Worm (Caenorhabditis elegans) whole organism, young adult: ENCODE results near the gene C06A1.3.

Experiments
- B0035.1 ChIP-seq: sonication (generic microtip); optimal IDR thresholded peaks from 2 replicates; lab custom pipeline; 2016; ENCODE audit warnings: missing genetic modification characterization, mild to moderate bottlenecking, missing compliant biosample characterization, missing genotype, missing genetic modification reagents
- C17E4.6 ChIP-seq: fragments of 200-800 bp; sonication (Bioruptor generic); IDR thresholded peaks from 2 replicates; pipeline ENCODE4 v1.3.6; 2022; ENCODE audit warnings: missing genetic modification reagents, missing genetic modification characterization, missing compliant biosample characterization
- D2030.7 ChIP-seq: fragments of 200-800 bp; sonication (Bioruptor generic); IDR thresholded peaks from 2 replicates; pipeline ENCODE4 v1.3.6; 2022; ENCODE audit warnings: missing genetic modification reagents, missing genetic modification characterization, missing compliant biosample characterization
- F10E7.11 ChIP-seq: sonication (generic microtip); optimal IDR thresholded peaks from 2 replicates; lab custom pipeline; 2017; ENCODE audit warnings: mild to moderate bottlenecking, missing genetic modification characterization, moderate library complexity, missing compliant biosample characterization
- F23B12.7 ChIP-seq: sonication (generic microtip); optimal IDR thresholded peaks from 2 replicates; lab custom pipeline; 2017; ENCODE audit warnings: missing genetic modification characterization, mild to moderate bottlenecking, missing compliant biosample characterization, antibody characterized with exemption, moderate library complexity; ENCODE audit not compliant: insufficient read depth
- F39B2.1 ChIP-seq: fragments of 200-800 bp; sonication (Bioruptor generic); IDR thresholded peaks from 2 replicates; pipeline ENCODE4 v1.3.6; 2022; ENCODE audit warnings: missing genetic modification reagents, missing genetic modification characterization, missing compliant biosample characterization
- F52B5.7 ChIP-seq: sonication (generic microtip); optimal IDR thresholded peaks from 2 replicates; lab custom pipeline; 2016; ENCODE audit warnings: mild to moderate bottlenecking, missing genetic modification characterization, missing compliant biosample characterization
- F57A8.1 ChIP-seq: fragments of 200-800 bp; sonication (Bioruptor generic); optimal IDR thresholded peaks from 2 replicates; lab custom pipeline; 2018; ENCODE audit warnings: mild to moderate bottlenecking, missing genetic modification characterization, moderate library complexity, missing compliant biosample characterization
- T07F8.4 ChIP-seq: sonication (generic microtip); optimal IDR thresholded peaks from 2 replicates; lab custom pipeline; 2016; ENCODE audit warnings: mild to moderate bottlenecking, missing genetic modification characterization, moderate library complexity, missing compliant biosample characterization
- Y67H2A.10 ChIP-seq: fragments of 200-800 bp; sonication (Bioruptor generic); conservative IDR thresholded peaks from 2 replicates; pipeline ENCODE4 v1.3.6; 2022; ENCODE audit warnings: missing genetic modification reagents, missing genetic modification characterization, missing compliant biosample characterization
- ama-1 ChIP-seq, 3 experiments: fragments of 150-350 bp in 1 of 3; sonication (generic microtip) in 2 of 3; optimal IDR thresholded peaks; 2 replicates each; lab custom pipeline; 2014 to 2018; ENCODE audit warnings: missing biosample characterization in 2 of 3, missing genetic modification characterization in 2 of 3, missing genetic modification reagents in 2 of 3
- aptf-2 ChIP-seq: fragments of 200-800 bp; sonication (Bioruptor generic); conservative IDR thresholded peaks from 2 replicates; pipeline ENCODE4 v1.3.6; 2022; ENCODE audit warnings: missing genetic modification reagents, missing genetic modification characterization, missing compliant biosample characterization
- attf-5 ChIP-seq: fragments of 200-800 bp; sonication (Bioruptor generic); optimal IDR thresholded peaks from 2 replicates; lab custom pipeline; 2018; ENCODE audit warnings: mild to moderate bottlenecking, missing genetic modification characterization, missing compliant biosample characterization
- attf-6 ChIP-seq: fragments of 200-800 bp; sonication (Bioruptor generic); IDR thresholded peaks from 2 replicates; pipeline ENCODE4 v1.3.6; 2022; ENCODE audit warnings: missing genetic modification reagents, missing genetic modification characterization, missing compliant biosample characterization
- bed-1 ChIP-seq: fragments of 200-800 bp; sonication (Bioruptor generic); IDR thresholded peaks from 2 replicates; pipeline ENCODE4 v1.3.6; 2022; ENCODE audit warnings: missing genetic modification reagents, missing genetic modification characterization, missing compliant biosample characterization
- cebp-1 ChIP-seq, 2 experiments: fragments of 200-800 bp in 1 of 2; sonication (Bioruptor generic) in 1 of 2; sonication (generic microtip) in 1 of 2; IDR thresholded peaks in 1 of 2; optimal IDR thresholded peaks in 1 of 2; 2 replicates each; pipeline versions ENCODE4 v1.3.6 to Lab custom; 2017 to 2022; ENCODE audit warnings: missing compliant biosample characterization in 2 of 2, missing genetic modification characterization in 2 of 2, mild to moderate bottlenecking in 1 of 2, missing genetic modification reagents in 1 of 2, moderate library complexity in 1 of 2
- ceh-100 ChIP-seq: fragments of 200-800 bp; sonication (Bioruptor generic); IDR thresholded peaks from 2 replicates; pipeline ENCODE4 v1.3.6; 2022; ENCODE audit warnings: missing genetic modification reagents, missing genetic modification characterization, missing compliant biosample characterization
- ceh-40 ChIP-seq: fragments of 200-800 bp; sonication (Bioruptor generic); IDR thresholded peaks from 2 replicates; pipeline ENCODE4 v1.3.6; 2022; ENCODE audit warnings: missing genetic modification characterization, missing compliant biosample characterization
- ceh-79 ChIP-seq: sonication (generic microtip); optimal IDR thresholded peaks from 2 replicates; lab custom pipeline; 2017; ENCODE audit warnings: mild to moderate bottlenecking, missing genetic modification characterization, missing compliant biosample characterization
- die-1 ChIP-seq: sonication (generic microtip); optimal IDR thresholded peaks from 2 replicates; lab custom pipeline; 2016; ENCODE audit warnings: missing genotype, mild to moderate bottlenecking, missing genetic modification characterization, missing compliant biosample characterization
- egrh-3 ChIP-seq: fragments of 200-800 bp; sonication (Bioruptor generic); IDR thresholded peaks from 2 replicates; pipeline ENCODE4 v1.3.6; 2022; ENCODE audit warnings: missing genetic modification reagents, missing genetic modification characterization, missing compliant biosample characterization
- ekl-4 ChIP-seq: fragments of 200-800 bp; sonication (Bioruptor generic); IDR thresholded peaks from 2 replicates; pipeline ENCODE4 v1.3.6; 2022; ENCODE audit warnings: missing genetic modification reagents, missing genetic modification characterization, missing compliant biosample characterization
- him-1 ChIP-seq: sonication (generic microtip); optimal IDR thresholded peaks from 2 replicates; lab custom pipeline; 2016; ENCODE audit warnings: missing genotype, missing genetic modification reagents, missing genetic modification characterization, missing compliant biosample characterization
- hmg-1.2 ChIP-seq: fragments of 200-800 bp; sonication (Bioruptor generic); IDR thresholded peaks from 2 replicates; pipeline ENCODE4 v1.3.6; 2022; ENCODE audit warnings: missing genetic modification reagents, missing genetic modification characterization, missing compliant biosample characterization
- hrde-1 ChIP-seq: sonication (generic microtip); optimal IDR thresholded peaks from 2 replicates; lab custom pipeline; 2016; ENCODE audit warnings: missing genetic modification characterization, mild to moderate bottlenecking, missing compliant biosample characterization, moderate library complexity, missing genotype, missing genetic modification reagents, borderline replicate concordance
- hsf-1 ChIP-seq: fragments of 200-800 bp; sonication (Bioruptor generic); IDR thresholded peaks from 2 replicates; pipeline ENCODE4 v1.3.6; 2022; ENCODE audit warnings: missing genetic modification reagents, missing genetic modification characterization, missing compliant biosample characterization
- lin-26 ChIP-seq: fragments of 200-800 bp; sonication (Bioruptor generic); IDR thresholded peaks from 2 replicates; pipeline ENCODE4 v1.3.6; 2022; ENCODE audit warnings: missing genetic modification reagents, missing genetic modification characterization, missing compliant biosample characterization
- lin-40 ChIP-seq: sonication (generic microtip); optimal IDR thresholded peaks from 2 replicates; lab custom pipeline; 2016; ENCODE audit warnings: missing genetic modification characterization, mild to moderate bottlenecking, missing compliant biosample characterization, missing genotype, missing genetic modification reagents
- lsy-27 ChIP-seq: sonication (generic microtip); optimal IDR thresholded peaks from 2 replicates; lab custom pipeline; 2017; ENCODE audit warnings: missing genetic modification characterization, mild to moderate bottlenecking, missing compliant biosample characterization, antibody characterized with exemption, missing genotype, borderline replicate concordance; ENCODE audit not compliant: insufficient read depth
- madf-3 ChIP-seq: fragments of 200-800 bp; sonication (Bioruptor generic); IDR thresholded peaks from 2 replicates; pipeline ENCODE4 v1.3.6; 2022; ENCODE audit warnings: missing genetic modification reagents, missing genetic modification characterization, missing compliant biosample characterization
- madf-6 ChIP-seq: fragments of 200-800 bp; sonication (Bioruptor generic); IDR thresholded peaks from 2 replicates; pipeline ENCODE4 v1.3.6; 2022; ENCODE audit warnings: missing genetic modification reagents, missing genetic modification characterization, missing compliant biosample characterization
- madf-8 ChIP-seq: fragments of 200-800 bp; sonication (Bioruptor generic); conservative IDR thresholded peaks from 2 replicates; pipeline ENCODE4 v1.3.6; 2022; ENCODE audit warnings: missing genetic modification reagents, missing genetic modification characterization, missing compliant biosample characterization
- mes-4 ChIP-seq: sonication (generic microtip); optimal IDR thresholded peaks from 2 replicates; lab custom pipeline; 2016; ENCODE audit warnings: missing genotype, missing genetic modification characterization, missing compliant biosample characterization
- nfyb-1 ChIP-seq: fragments of 200-800 bp; sonication (Bioruptor generic); IDR thresholded peaks from 2 replicates; pipeline ENCODE4 v1.3.6; 2022; ENCODE audit warnings: missing genetic modification reagents, missing genetic modification characterization, missing compliant biosample characterization
- nhr-120 ChIP-seq: fragments of 200-800 bp; sonication (Bioruptor generic); IDR thresholded peaks from 2 replicates; pipeline ENCODE4 v1.3.6; 2022; ENCODE audit warnings: missing genetic modification characterization, missing compliant biosample characterization
- nhr-27 ChIP-seq: fragments of 200-800 bp; sonication (Bioruptor generic); optimal IDR thresholded peaks from 2 replicates; lab custom pipeline; 2018; ENCODE audit warnings: mild to moderate bottlenecking, missing genetic modification characterization, moderate library complexity, missing compliant biosample characterization
- nhr-90 ChIP-seq: sonication (generic microtip); optimal IDR thresholded peaks from 2 replicates; lab custom pipeline; 2016; ENCODE audit warnings: missing genotype, mild to moderate bottlenecking, missing genetic modification characterization, missing compliant biosample characterization
- rcor-1 ChIP-seq: fragments of 200-800 bp; sonication (Bioruptor generic); IDR thresholded peaks from 2 replicates; pipeline ENCODE4 v1.3.6; 2022; ENCODE audit warnings: missing genetic modification reagents, missing genetic modification characterization, missing compliant biosample characterization
- snpc-1.1 ChIP-seq: sonication (generic microtip); optimal IDR thresholded peaks from 2 replicates; lab custom pipeline; 2017; ENCODE audit warnings: missing genetic modification characterization, mild to moderate bottlenecking, missing compliant biosample characterization, antibody characterized with exemption, moderate library complexity, missing genotype, missing genetic modification reagents; ENCODE audit not compliant: insufficient read depth
- snpc-3.4 ChIP-seq: sonication (generic microtip); optimal IDR thresholded peaks from 2 replicates; lab custom pipeline; 2017; ENCODE audit warnings: missing genetic modification characterization, mild to moderate bottlenecking, missing compliant biosample characterization, antibody characterized with exemption, moderate library complexity, missing genotype, missing genetic modification reagents
- snpc-4 ChIP-seq, 5 experiments: fragments of 150-350 bp in 1 of 5; sonication (generic microtip) in 4 of 5; optimal IDR thresholded peaks; 2 replicates each; lab custom pipeline; 2014 to 2018; ENCODE audit warnings: missing genetic modification characterization in 5 of 5, missing biosample characterization in 3 of 5, antibody characterized with exemption in 2 of 5, mild to moderate bottlenecking in 2 of 5, missing compliant biosample characterization in 2 of 5, missing genotype in 2 of 5, moderate library complexity in 2 of 5, missing genetic modification reagents in 1 of 5
- tbp1 ChIP-seq: fragments of 200-800 bp; sonication (Bioruptor generic); optimal IDR thresholded peaks from 2 replicates; lab custom pipeline; 2018; ENCODE audit warnings: mild to moderate bottlenecking, missing genetic modification characterization, missing compliant biosample characterization
- ztf-18 ChIP-seq: sonication (generic microtip); optimal IDR thresholded peaks from 2 replicates; lab custom pipeline; 2016; ENCODE audit warnings: missing genotype, mild to moderate bottlenecking, missing genetic modification characterization, missing compliant biosample characterization
- ztf-22 ChIP-seq: fragments of 200-800 bp; sonication (Bioruptor generic); optimal IDR thresholded peaks from 2 replicates; lab custom pipeline; 2018; ENCODE audit warnings: mild to moderate bottlenecking, missing genetic modification characterization, moderate library complexity, missing compliant biosample characterization
- ztf-28 ChIP-seq: fragments of 200-800 bp; sonication (Bioruptor generic); IDR thresholded peaks from 2 replicates; pipeline ENCODE4 v1.3.6; 2022; ENCODE audit warnings: missing genetic modification reagents, missing genetic modification characterization, missing compliant biosample characterization

C06A1.3 gene

DNA sequence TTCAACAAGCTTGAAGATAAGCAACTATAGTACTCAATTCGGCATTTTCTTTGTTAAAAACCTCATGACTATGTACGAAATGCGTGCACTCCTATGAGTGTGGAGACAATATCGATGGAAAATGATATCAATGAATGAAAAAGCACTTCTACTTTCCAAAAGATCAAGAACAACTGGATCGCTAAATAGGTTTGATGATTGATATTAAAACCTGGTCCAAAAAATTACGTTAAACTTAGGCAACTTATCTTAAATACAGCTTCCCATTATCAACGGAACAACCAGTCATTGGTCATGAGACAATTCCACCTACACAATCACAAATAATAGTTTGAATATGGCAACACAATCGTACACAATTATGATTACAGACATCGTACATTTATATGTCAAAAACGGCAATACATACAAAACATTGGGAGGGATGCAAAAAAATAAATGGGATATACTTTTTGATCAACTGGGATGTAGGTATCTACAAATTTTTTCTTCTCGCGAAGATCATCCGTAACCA is 12.3 kb upstream of the C06A1.3 start (continued):
- peak; percentile 54 for TF ChIP-seq hrde-1 (tag; lab: Kevin White, UChicago)
- TF ChIP-seq snpc-1.1 (tag; lab: Kevin White, UChicago), result no peak
- TF ChIP-seq ztf-18 (tag; lab: Kevin White, UChicago), result no peak
- TF ChIP-seq D2030.7 (GFP tag; lab: Robert Waterston, UW), result no peak
- TF ChIP-seq ekl-4 (GFP tag; lab: Robert Waterston, UW), result 0 out of 2 replicates have a peak, but pooled peaks have one; percentile 60
- TF ChIP-seq ceh-79 (tag; lab: Kevin White, UChicago), result no peak
- TF ChIP-seq mes-4 (tag; lab: Kevin White, UChicago), result no peak
- TF ChIP-seq madf-3 (GFP tag; lab: Robert Waterston, UW), result peak; percentile 69; the same call in 1 of the 2 replicates
- TF ChIP-seq ceh-40, result peak; percentile 68; the same call in 1 of the 2 replicates
- no peak for TF ChIP-seq F23B12.7 (tag; lab: Kevin White, UChicago)
- TF ChIP-seq lin-26 (GFP tag; lab: Robert Waterston, UW), result 0 out of 2 replicates have a peak, but pooled peaks have one; percentile 68
- TF ChIP-seq die-1 (tag; lab: Kevin White, UChicago), result peak; percentile 47
- TF ChIP-seq nhr-27, result no peak
- no peak for TF ChIP-seq T07F8.4 (tag; lab: Kevin White, UChicago)
- TF ChIP-seq tbp1, result peak; percentile 9
- no peak for TF ChIP-seq ceh-100
- peak; percentile 6 for TF ChIP-seq snpc-4 (GFP tag; optimal IDR thresholded peaks at IDR 0.05; lab: Kevin White, UChicago)
- TF ChIP-seq snpc-4 (tag; optimal IDR thresholded peaks at IDR 0.05; lab: Kevin White, UChicago), result no peak
- no peak for TF ChIP-seq aptf-2 (GFP tag; lab: Robert Waterston, UW)
- peak; percentile 81 for TF ChIP-seq snpc-3.4
- no peak for TF ChIP-seq ztf-22 (GFP tag; lab: Kevin White, UChicago)
- no peak for TF ChIP-seq nhr-120 (GFP tag; lab: Robert Waterston, UW)
- TF ChIP-seq egrh-3 (GFP tag; lab: Robert Waterston, UW), result no peak
- no peak for TF ChIP-seq ztf-28
- no peak for TF ChIP-seq hmg-1.2
- no peak for TF ChIP-seq bed-1 (GFP tag; lab: Robert Waterston, UW)
- TF ChIP-seq F57A8.1 (GFP tag; lab: Kevin White, UChicago), result no peak
- no peak for TF ChIP-seq C17E4.6
- TF ChIP-seq ama-1 (optimal IDR thresholded peaks at IDR 0.05; lab: Kevin White, UChicago), result peak; percentile 28
- TF ChIP-seq ama-1 (GFP tag; optimal IDR thresholded peaks at IDR 0.05; lab: Kevin White, UChicago), result peak in 1 of 2 experiments; percentile 48
- no peak for TF ChIP-seq B0035.1 (tag; lab: Kevin White, UChicago)
- 0 out of 2 replicates have a peak, but pooled peaks have one; percentile 5 for TF ChIP-seq rcor-1 (GFP tag; lab: Robert Waterston, UW)
- TF ChIP-seq cebp-1 (GFP tag; IDR thresholded peaks at IDR 0.05; lab: Robert Waterston, UW), result no peak
- peak; percentile 48 for TF ChIP-seq cebp-1 (tag; optimal IDR thresholded peaks at IDR 0.05; lab: Kevin White, UChicago)
- peak; percentile 4 for TF ChIP-seq nhr-90
- no peak for TF ChIP-seq attf-5 (GFP tag; lab: Kevin White, UChicago)
- no peak for TF ChIP-seq F39B2.1
- TF ChIP-seq lin-40, result no peak
- TF ChIP-seq F52B5.7 (tag; lab: Kevin White, UChicago), result no peak
- 0 out of 2 replicates have a peak, but pooled peaks have one; percentile 10 for TF ChIP-seq attf-6 (GFP tag; lab: Robert Waterston, UW)
- TF ChIP-seq him-1, result no peak
- no peak for TF ChIP-seq Y67H2A.10
- TF ChIP-seq madf-8 (GFP tag; lab: Robert Waterston, UW), result no peak
- TF ChIP-seq hsf-1 (GFP tag; lab: Robert Waterston, UW), result peak; percentile 53
- TF ChIP-seq madf-6 (GFP tag; lab: Robert Waterston, UW), result peak; percentile 60; the same call in 1 of the 2 replicates
- TF ChIP-seq lsy-27 (tag; lab: Kevin White, UChicago), result no peak
- TF ChIP-seq F10E7.11 (tag; lab: Kevin White, UChicago), result no peak
- TF ChIP-seq nfyb-1 (GFP tag; lab: Robert Waterston, UW), result peak; percentile 23; the same call in 1 of the 2 replicates
